Worm (Caenorhabditis elegans) whole organism, young adult: ENCODE results near the gene ZC449.1.

Experiments used
- C17E4.6 ChIP-seq: fragments of 200-800 bp; sonication (Bioruptor generic); IDR thresholded peaks from 2 replicates; pipeline ENCODE4 v1.3.6; 2022; ENCODE audit warnings: missing genetic modification reagents, missing genetic modification characterization, missing compliant biosample characterization
- F33H1.4 ChIP-seq: fragments of 200-800 bp; sonication (Bioruptor generic); IDR thresholded peaks from 2 replicates; pipeline ENCODE4 v1.3.6; 2022; ENCODE audit warnings: missing genetic modification reagents, missing genetic modification characterization, missing compliant biosample characterization
- F52B5.7 ChIP-seq: sonication (generic microtip); optimal IDR thresholded peaks from 2 replicates; lab custom pipeline; 2016; ENCODE audit warnings: mild to moderate bottlenecking, missing genetic modification characterization, missing compliant biosample characterization
- F57A8.1 ChIP-seq: fragments of 200-800 bp; sonication (Bioruptor generic); optimal IDR thresholded peaks from 2 replicates; lab custom pipeline; 2018; ENCODE audit warnings: mild to moderate bottlenecking, missing genetic modification characterization, moderate library complexity, missing compliant biosample characterization
- K11D2.4 ChIP-seq: fragments of 200-800 bp; sonication (Bioruptor generic); IDR thresholded peaks from 2 replicates; pipeline ENCODE4 v1.3.6; 2022; ENCODE audit warnings: missing genetic modification reagents, missing genetic modification characterization, missing compliant biosample characterization
- Y67H2A.10 ChIP-seq: fragments of 200-800 bp; sonication (Bioruptor generic); conservative IDR thresholded peaks from 2 replicates; pipeline ENCODE4 v1.3.6; 2022; ENCODE audit warnings: missing genetic modification reagents, missing genetic modification characterization, missing compliant biosample characterization
- Y95B8A.8 ChIP-seq: fragments of 200-800 bp; sonication (Bioruptor generic); IDR thresholded peaks from 2 replicates; pipeline ENCODE4 v1.3.6; 2022; ENCODE audit warnings: missing genetic modification reagents, missing genetic modification characterization, missing compliant biosample characterization
- attf-5 ChIP-seq: fragments of 200-800 bp; sonication (Bioruptor generic); optimal IDR thresholded peaks from 2 replicates; lab custom pipeline; 2018; ENCODE audit warnings: mild to moderate bottlenecking, missing genetic modification characterization, missing compliant biosample characterization
- attf-6 ChIP-seq: fragments of 200-800 bp; sonication (Bioruptor generic); IDR thresholded peaks from 2 replicates; pipeline ENCODE4 v1.3.6; 2022; ENCODE audit warnings: missing genetic modification reagents, missing genetic modification characterization, missing compliant biosample characterization
- cebp-1 ChIP-seq, 2 experiments: fragments of 200-800 bp in 1 of 2; sonication (Bioruptor generic) in 1 of 2; sonication (generic microtip) in 1 of 2; IDR thresholded peaks in 1 of 2; optimal IDR thresholded peaks in 1 of 2; 2 replicates each; pipeline versions ENCODE4 v1.3.6 to Lab custom; 2017 to 2022; ENCODE audit warnings: missing compliant biosample characterization in 2 of 2, missing genetic modification characterization in 2 of 2, mild to moderate bottlenecking in 1 of 2, missing genetic modification reagents in 1 of 2, moderate library complexity in 1 of 2
- ceh-40 ChIP-seq: fragments of 200-800 bp; sonication (Bioruptor generic); IDR thresholded peaks from 2 replicates; pipeline ENCODE4 v1.3.6; 2022; ENCODE audit warnings: missing genetic modification characterization, missing compliant biosample characterization
- ceh-79 ChIP-seq: sonication (generic microtip); optimal IDR thresholded peaks from 2 replicates; lab custom pipeline; 2017; ENCODE audit warnings: mild to moderate bottlenecking, missing genetic modification characterization, missing compliant biosample characterization
- dox-1 ChIP-seq: fragments of 200-800 bp; sonication (Bioruptor generic); IDR thresholded peaks from 2 replicates; pipeline ENCODE4 v1.3.6; 2022; ENCODE audit warnings: missing genetic modification reagents, missing genetic modification characterization, missing compliant biosample characterization
- egrh-3 ChIP-seq: fragments of 200-800 bp; sonication (Bioruptor generic); IDR thresholded peaks from 2 replicates; pipeline ENCODE4 v1.3.6; 2022; ENCODE audit warnings: missing genetic modification reagents, missing genetic modification characterization, missing compliant biosample characterization
- hlh-26 ChIP-seq: fragments of 200-800 bp; sonication (Bioruptor generic); conservative IDR thresholded peaks from 2 replicates; pipeline ENCODE4 v1.3.6; 2022; ENCODE audit warnings: missing genetic modification reagents, missing genetic modification characterization, missing compliant biosample characterization
- hmg-20 ChIP-seq: fragments of 200-800 bp; sonication (Bioruptor generic); IDR thresholded peaks from 2 replicates; pipeline ENCODE4 v1.3.6; 2022; ENCODE audit warnings: missing genetic modification reagents, missing genetic modification characterization, missing compliant biosample characterization
- let-607 ChIP-seq, 2 experiments: fragments of 200-800 bp in 1 of 2; sonication (Bioruptor generic) in 1 of 2; sonication (generic microtip) in 1 of 2; optimal IDR thresholded peaks; 2 replicates each; lab custom pipeline; 2016 to 2018; ENCODE audit warnings: mild to moderate bottlenecking in 2 of 2, missing compliant biosample characterization in 2 of 2, missing genetic modification characterization in 2 of 2, moderate library complexity in 2 of 2, missing genotype in 1 of 2
- lin-35 ChIP-seq, 3 experiments: fragments of 150-350 bp in 2 of 3; sonication (generic microtip) in 1 of 3; optimal IDR thresholded peaks; 2 replicates each; lab custom pipeline; 2014 to 2018; ENCODE audit warnings: missing biosample characterization in 3 of 3, missing genetic modification characterization in 3 of 3, missing genetic modification reagents in 3 of 3
- lsy-27 ChIP-seq: sonication (generic microtip); optimal IDR thresholded peaks from 2 replicates; lab custom pipeline; 2017; ENCODE audit warnings: missing genetic modification characterization, mild to moderate bottlenecking, missing compliant biosample characterization, antibody characterized with exemption, missing genotype, borderline replicate concordance; ENCODE audit not compliant: insufficient read depth
- madf-6 ChIP-seq: fragments of 200-800 bp; sonication (Bioruptor generic); IDR thresholded peaks from 2 replicates; pipeline ENCODE4 v1.3.6; 2022; ENCODE audit warnings: missing genetic modification reagents, missing genetic modification characterization, missing compliant biosample characterization
- mxl-1 ChIP-seq: sonication (generic microtip); optimal IDR thresholded peaks from 2 replicates; lab custom pipeline; 2016; ENCODE audit warnings: missing genetic modification characterization, missing compliant biosample characterization
- nhr-27 ChIP-seq: fragments of 200-800 bp; sonication (Bioruptor generic); optimal IDR thresholded peaks from 2 replicates; lab custom pipeline; 2018; ENCODE audit warnings: mild to moderate bottlenecking, missing genetic modification characterization, moderate library complexity, missing compliant biosample characterization
- nhr-80 ChIP-seq: sonication (generic microtip); optimal IDR thresholded peaks from 2 replicates; lab custom pipeline; 2016; ENCODE audit warnings: missing genetic modification characterization, missing compliant biosample characterization
- rpc-1 ChIP-seq, 2 experiments: fragments of 150-350 bp in 1 of 2; sonication (generic microtip) in 1 of 2; optimal IDR thresholded peaks; 2 replicates each; lab custom pipeline; 2014 to 2018; ENCODE audit warnings: missing biosample characterization in 1 of 2, missing genetic modification characterization in 1 of 2, missing genetic modification reagents in 1 of 2, missing genotype in 1 of 2
- sea-2 ChIP-seq: fragments of 200-800 bp; sonication (Bioruptor generic); IDR thresholded peaks from 2 replicates; pipeline ENCODE4 v1.3.6; 2022; ENCODE audit warnings: missing genetic modification characterization, missing compliant biosample characterization
- snpc-4 ChIP-seq, 5 experiments: fragments of 150-350 bp in 1 of 5; sonication (generic microtip) in 4 of 5; optimal IDR thresholded peaks; 2 replicates each; lab custom pipeline; 2014 to 2018; ENCODE audit warnings: missing genetic modification characterization in 5 of 5, missing biosample characterization in 3 of 5, antibody characterized with exemption in 2 of 5, mild to moderate bottlenecking in 2 of 5, missing compliant biosample characterization in 2 of 5, missing genotype in 2 of 5, moderate library complexity in 2 of 5, missing genetic modification reagents in 1 of 5
- ztf-3 ChIP-seq: fragments of 200-800 bp; sonication (Bioruptor generic); optimal IDR thresholded peaks from 2 replicates; lab custom pipeline; 2018; ENCODE audit warnings: mild to moderate bottlenecking, missing genetic modification characterization, missing compliant biosample characterization
- ztf-6 ChIP-seq: fragments of 200-800 bp; sonication (Bioruptor generic); IDR thresholded peaks from 2 replicates; pipeline ENCODE4 v1.3.6; 2022; ENCODE audit warnings: missing genetic modification reagents, missing genetic modification characterization, missing compliant biosample characterization

ZC449.1 gene

DNA sequence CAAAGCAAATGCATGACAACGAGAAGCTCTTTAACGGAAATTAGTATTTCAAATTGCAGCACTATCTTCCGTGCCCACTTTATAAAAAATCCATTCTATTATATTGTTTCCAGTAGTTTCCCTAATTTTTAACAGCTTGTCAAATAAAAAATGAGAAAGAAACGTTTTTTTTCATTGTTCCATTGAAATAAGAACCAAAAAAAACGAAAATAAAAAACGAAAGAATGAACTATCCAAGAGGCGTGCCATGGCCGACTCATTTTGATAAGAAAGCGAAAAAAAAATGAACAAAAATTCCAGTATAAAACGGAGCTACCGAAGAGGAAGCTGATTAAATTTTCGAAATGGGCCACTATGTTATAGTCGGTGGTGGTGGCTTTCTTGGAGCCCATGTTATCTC, 19.3 kb upstream of the ZC449.1 start, which contains the start of gene hsd-2:
hsd-2 (plus strand) TSS at position 301 of the 400 bp plus-strand sequence.
- TF ChIP-seq lsy-27 (tag; lab: Kevin White, UChicago) (no peak), nhr-27 (tag; lab: Kevin White, UChicago) (no peak)
- TF ChIP-seq, all 124 proteins: peak for 0

DNA sequence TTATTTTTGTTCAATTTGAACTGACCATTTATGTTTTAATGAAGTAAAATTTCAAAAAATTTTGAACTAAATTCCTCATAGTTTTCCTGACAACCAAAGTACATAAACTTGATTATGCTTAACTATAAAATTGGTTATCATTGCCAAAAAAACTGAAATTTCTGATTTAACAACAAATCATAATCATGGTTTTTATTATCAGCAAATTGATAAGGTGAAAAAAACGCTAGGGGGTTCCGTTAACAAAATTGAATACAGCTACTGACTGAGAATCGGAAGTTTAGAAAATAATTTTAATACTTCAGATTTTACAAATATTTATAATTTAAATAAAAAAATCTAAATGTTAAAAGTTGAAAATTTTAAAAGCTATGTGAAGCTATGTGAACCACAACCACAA, 17.2 kb upstream of the ZC449.1 start:
- no peak for TF ChIP-seq nhr-27 (tag; lab: Kevin White, UChicago)
- peak; percentile 8 for TF ChIP-seq nhr-80 (tag; lab: Kevin White, UChicago)
- TF ChIP-seq ztf-3 = no peak
- TF ChIP-seq, all 124 proteins: peak for 1

DNA sequence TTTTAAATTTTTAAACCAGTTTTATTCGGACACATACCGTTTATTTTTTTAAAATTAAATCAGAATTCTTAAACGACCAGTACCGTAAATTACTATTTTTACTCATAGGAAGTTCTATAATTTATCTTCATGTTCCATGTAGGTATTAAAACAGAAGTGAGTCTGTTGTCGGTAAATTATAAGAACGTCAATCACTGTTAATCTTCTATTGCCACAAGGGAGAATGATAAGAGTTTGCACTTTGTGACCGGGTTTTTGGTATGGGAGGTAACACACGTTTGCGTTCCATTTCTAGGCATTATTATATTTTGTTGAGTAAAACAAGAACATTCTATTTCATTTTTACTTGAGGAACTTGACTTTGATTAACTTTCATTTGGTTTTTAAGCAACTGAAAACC, 15.2 kb upstream of the ZC449.1 start, which contains the start of gene hsd-3:
hsd-3 (plus strand) TSS at position 301 of the 400 bp plus-strand sequence.
- TF ChIP-seq nhr-80 (tag; lab: Kevin White, UChicago) (peak; percentile 5), ceh-40 (GFP tag; lab: Robert Waterston, UW) (no peak)

DNA sequence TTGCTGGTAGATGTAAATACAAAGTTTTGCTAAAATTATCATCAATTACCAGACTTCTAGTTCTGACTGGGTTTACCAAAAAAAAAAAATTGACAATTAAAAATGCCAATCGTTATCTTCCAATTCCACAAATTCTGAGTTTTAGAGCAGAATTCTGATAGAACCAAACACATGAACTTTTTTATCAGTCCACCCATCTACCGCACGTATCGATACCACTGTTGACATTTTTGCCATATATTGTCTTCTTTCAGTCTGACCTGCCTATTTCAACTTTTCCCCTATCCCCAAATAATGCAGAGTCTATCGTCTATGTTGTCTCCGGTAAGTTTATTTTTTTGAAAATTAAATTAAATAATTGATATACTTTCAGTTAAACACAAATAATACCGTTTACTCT, 10.4 kb upstream of the ZC449.1 start, which contains the start of gene ZC449.7:
ZC449.7 (plus strand) TSS at position 249 of the 400 bp plus-strand sequence.
- TF ChIP-seq ztf-6 (GFP tag; lab: Robert Waterston, UW) (no peak), nhr-80 (tag; lab: Kevin White, UChicago) (peak; percentile 83), dox-1 (GFP tag; lab: Robert Waterston, UW) (no peak)

- no peak for TF ChIP-seq F52B5.7 (tag; lab: Kevin White, UChicago)
These were observed 8.4 kb upstream of the ZC449.1 start, which contains the start of gene ZC449.8 for ce11 chrX:5015775-5016174. Gene ZC449.8, plus strand, starts transcription at chrX:5016075.

DNA sequence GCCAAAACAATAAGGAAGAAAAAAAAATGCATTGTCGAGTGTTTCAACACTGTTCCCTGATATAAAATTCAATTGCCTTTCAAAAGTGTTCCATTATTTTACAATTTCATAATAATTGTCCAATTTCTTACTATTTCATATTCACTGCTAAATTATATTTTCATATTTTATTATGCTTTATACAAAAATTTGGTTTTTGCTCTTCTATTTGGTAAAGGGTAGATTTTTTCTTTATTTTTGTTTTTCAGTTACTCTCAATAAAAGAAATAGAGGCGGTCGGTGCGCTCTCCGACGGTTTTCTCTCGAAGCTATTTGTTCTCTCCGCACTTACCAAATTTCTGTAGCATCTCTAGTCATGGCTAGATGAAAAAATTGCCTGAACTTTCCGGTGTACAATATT, 6.6 kb upstream of the ZC449.1 start, which contains the start of gene sek-3:
sek-3 (plus strand) TSS at position 301 of the 400 bp plus-strand sequence.
- TF ChIP-seq F33H1.4 = no peak
- no peak for TF ChIP-seq lsy-27 (tag; lab: Kevin White, UChicago)
- no peak for TF ChIP-seq lin-35 (GFP tag; optimal IDR thresholded peaks at IDR 0.05; lab: Kevin White, UChicago)
- TF ChIP-seq ztf-3 = no peak
- no peak for TF ChIP-seq sea-2

- no peak for TF ChIP-seq egrh-3 (GFP tag; lab: Robert Waterston, UW)
- peak; percentile 54 to 83 for TF ChIP-seq let-607 (tag; optimal IDR thresholded peaks at IDR 0.05; lab: Kevin White, UChicago)
- peak; percentile 85; the same call in 1 of the 2 replicates for TF ChIP-seq cebp-1 (GFP tag; IDR thresholded peaks at IDR 0.05; lab: Robert Waterston, UW)
- TF ChIP-seq cebp-1 (tag; optimal IDR thresholded peaks at IDR 0.05; lab: Kevin White, UChicago) = peak; percentile 96
- peak; percentile 78 for TF ChIP-seq nhr-80 (tag; lab: Kevin White, UChicago)
- 0 out of 2 replicates have a peak, but pooled peaks have one; percentile 15 for TF ChIP-seq dox-1 (GFP tag; lab: Robert Waterston, UW)
- no peak for TF ChIP-seq hlh-26 (GFP tag; lab: Robert Waterston, UW)
- TF ChIP-seq attf-5 (GFP tag; lab: Kevin White, UChicago) = peak; percentile 35
These were observed 6.1 kb upstream of the ZC449.1 start for ce11 chrX:5018062-5018653.

DNA sequence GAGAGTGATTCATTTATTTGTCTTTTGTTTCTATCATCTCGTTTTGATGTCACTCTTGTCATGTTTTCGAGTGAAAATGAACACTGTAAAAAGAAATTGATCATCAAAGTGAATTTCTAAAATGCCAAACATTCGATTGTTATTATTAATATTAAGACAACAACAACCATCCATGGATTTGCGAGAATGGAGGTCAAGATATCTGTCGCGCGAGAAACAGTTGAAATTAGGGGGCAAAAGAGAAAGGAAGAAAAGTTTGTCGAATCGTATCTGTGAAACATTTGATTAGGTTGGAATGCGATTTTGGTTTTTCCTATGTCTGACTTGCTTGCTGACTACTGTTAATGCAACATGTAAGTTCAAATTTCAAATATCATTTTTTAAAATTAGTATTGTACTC, 3.2 kb upstream of the ZC449.1 start, which contains the start of gene ZC449.2:
ZC449.2 (plus strand) TSS at position 290 of the 400 bp plus-strand sequence.
- TF ChIP-seq K11D2.4 (GFP tag; lab: Robert Waterston, UW) (no peak), rpc-1 (optimal IDR thresholded peaks at IDR 0.05; lab: Kevin White, UChicago) (no peak), rpc-1 (tag; optimal IDR thresholded peaks at IDR 0.05; lab: Kevin White, UChicago) (no peak), lsy-27 (tag; lab: Kevin White, UChicago) (no peak), C17E4.6 (GFP tag; lab: Robert Waterston, UW) (no peak), Y67H2A.10 (GFP tag; lab: Robert Waterston, UW) (no peak), ceh-79 (no peak), madf-6 (GFP tag; lab: Robert Waterston, UW) (no peak), attf-6 (GFP tag; lab: Robert Waterston, UW) (no peak), snpc-4 (GFP tag; optimal IDR thresholded peaks at IDR 0.05; lab: Kevin White, UChicago) (no peak), snpc-4 (tag; optimal IDR thresholded peaks at IDR 0.05; lab: Kevin White, UChicago) (no peak), F57A8.1 (GFP tag; lab: Kevin White, UChicago) (no peak), let-607 (tag; optimal IDR thresholded peaks at IDR 0.05; lab: Kevin White, UChicago) (no peak), mxl-1 (no peak), hmg-20 (GFP tag; lab: Robert Waterston, UW) (no peak), Y95B8A.8 (GFP tag; lab: Robert Waterston, UW) (no peak)
